Worm (Caenorhabditis elegans) whole organism, L1 larva: ENCODE results near the gene msrp-4.

Experiments
- alr-1 ChIP-seq: fragments of 200-800 bp; sonication (Bioruptor generic); optimal IDR thresholded peaks from 2 replicates; lab custom pipeline; 2018; ENCODE audit warnings: borderline replicate concordance, mild to moderate bottlenecking, missing genetic modification characterization, missing compliant biosample characterization
- ceh-63 ChIP-seq: fragments of 200-800 bp; sonication (Bioruptor generic); optimal IDR thresholded peaks from 2 replicates; lab custom pipeline; 2018; ENCODE audit warnings: mild to moderate bottlenecking, missing genetic modification characterization, missing compliant biosample characterization
- ceh-88 ChIP-seq: fragments of 200-800 bp; sonication (Bioruptor generic); IDR thresholded peaks from 2 replicates; pipeline ENCODE4 v1.3.6; 2022; ENCODE audit warnings: missing genetic modification characterization, missing compliant biosample characterization
- efl-3 ChIP-seq: fragments of 200-800 bp; sonication (Bioruptor generic); optimal IDR thresholded peaks from 2 replicates; lab custom pipeline; 2018; ENCODE audit warnings: mild to moderate bottlenecking, missing genetic modification characterization, missing compliant biosample characterization
- ets-5 ChIP-seq: fragments of 200-800 bp; sonication (Bioruptor generic); IDR thresholded peaks from 2 replicates; pipeline ENCODE4 v1.3.6; 2022; ENCODE audit warnings: missing genetic modification characterization, missing compliant biosample characterization
- fkh-10 ChIP-seq: sonication (generic microtip); optimal IDR thresholded peaks from 2 replicates; lab custom pipeline; 2017; ENCODE audit warnings: missing biosample characterization, missing genetic modification reagents, missing genetic modification characterization
- fkh-4 ChIP-seq: sonication (generic microtip); optimal IDR thresholded peaks from 2 replicates; lab custom pipeline; 2016; ENCODE audit warnings: missing compliant biosample characterization, missing genetic modification characterization, borderline replicate concordance
- fkh-8 ChIP-seq: sonication (generic microtip); optimal IDR thresholded peaks from 2 replicates; lab custom pipeline; 2016; ENCODE audit warnings: mild to moderate bottlenecking, missing genetic modification characterization, missing compliant biosample characterization
- fos-1 ChIP-seq: fragments of 150-350 bp; optimal IDR thresholded peaks from 2 replicates; lab custom pipeline; 2014; ENCODE audit warnings: missing biosample characterization, missing genetic modification characterization
- hlh-4 ChIP-seq: sonication (generic microtip); optimal IDR thresholded peaks from 2 replicates; lab custom pipeline; 2016; ENCODE audit warnings: mild to moderate bottlenecking, missing genetic modification characterization, missing compliant biosample characterization
- hpl-2 ChIP-seq: fragments of 150-350 bp; optimal IDR thresholded peaks from 2 replicates; lab custom pipeline; 2014; ENCODE audit warnings: missing biosample characterization, missing genetic modification reagents, missing genetic modification characterization
- lin-15B ChIP-seq: fragments of 150-350 bp; sonication (generic microtip); optimal IDR thresholded peaks from 3 replicates; lab custom pipeline; 2014; ENCODE audit warnings: missing biosample characterization, missing genetic modification characterization
- mdl-1 ChIP-seq, 2 experiments: fragments of 150-350 bp; optimal IDR thresholded peaks; 2 replicates each; lab custom pipeline; 2014 to 2017; ENCODE audit warnings: missing biosample characterization in 2 of 2, missing genetic modification characterization in 2 of 2, inconsistent platforms in 1 of 2
- mef-2 ChIP-seq: fragments of 150-350 bp; optimal IDR thresholded peaks from 2 replicates; lab custom pipeline; 2014; ENCODE audit warnings: missing biosample characterization, missing genetic modification characterization
- nhr-76 ChIP-seq: sonication (generic microtip); optimal IDR thresholded peaks from 2 replicates; lab custom pipeline; 2017; ENCODE audit warnings: missing biosample characterization, missing genetic modification characterization
- nhr-85 ChIP-seq: sonication (generic microtip); peaks from one replicate; lab custom pipeline; 2016; ENCODE audit warnings: missing genetic modification characterization, inconsistent platforms, missing compliant biosample characterization
- skn-1 ChIP-seq: fragments of 150-350 bp; optimal IDR thresholded peaks from 2 replicates; lab custom pipeline; 2014; ENCODE audit warnings: missing biosample characterization, missing genetic modification characterization
- xbp-1 ChIP-seq: sonication (generic microtip); optimal IDR thresholded peaks from 2 replicates; lab custom pipeline; 2016; ENCODE audit warnings: missing genetic modification characterization, missing compliant biosample characterization

Gene msrp-4

DNA sequence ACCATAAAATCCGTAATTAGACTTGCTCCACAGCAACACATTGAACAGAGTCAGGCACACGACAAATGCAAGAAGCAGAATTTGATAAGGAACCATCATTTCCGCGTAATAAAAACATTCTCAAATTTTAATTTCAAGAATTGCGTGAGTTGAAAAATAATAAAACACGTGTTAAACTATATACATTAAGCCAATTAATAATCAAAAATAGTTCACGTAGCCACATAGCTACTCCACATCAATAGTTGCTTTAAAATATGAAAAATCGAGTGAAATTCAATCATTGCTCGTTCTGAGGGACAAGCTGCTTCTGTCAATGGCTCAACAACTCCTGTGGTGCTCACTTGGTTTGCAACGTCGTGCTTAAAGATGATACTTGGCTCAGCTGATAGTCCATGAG is 39.7 kb downstream of the msrp-4 start, which contains the start of gene Y39F10A.3:
Gene Y39F10A.3 (minus strand): TSS at position 101 of the 400 bp plus-strand sequence.
- TF ChIP-seq alr-1 (tag; lab: Kevin White, UChicago) (no peak), nhr-85 (tag; lab: Kevin White, UChicago) (no peak), hpl-2 (GFP tag; lab: Kevin White, UChicago) (no peak), hlh-4 (tag; lab: Kevin White, UChicago) (no peak), nhr-76 (tag; lab: Kevin White, UChicago) (no peak), fos-1 (tag; lab: Kevin White, UChicago) (no peak), xbp-1 (tag; lab: Kevin White, UChicago) (no peak), mef-2 (tag; lab: Kevin White, UChicago) (no peak)

DNA sequence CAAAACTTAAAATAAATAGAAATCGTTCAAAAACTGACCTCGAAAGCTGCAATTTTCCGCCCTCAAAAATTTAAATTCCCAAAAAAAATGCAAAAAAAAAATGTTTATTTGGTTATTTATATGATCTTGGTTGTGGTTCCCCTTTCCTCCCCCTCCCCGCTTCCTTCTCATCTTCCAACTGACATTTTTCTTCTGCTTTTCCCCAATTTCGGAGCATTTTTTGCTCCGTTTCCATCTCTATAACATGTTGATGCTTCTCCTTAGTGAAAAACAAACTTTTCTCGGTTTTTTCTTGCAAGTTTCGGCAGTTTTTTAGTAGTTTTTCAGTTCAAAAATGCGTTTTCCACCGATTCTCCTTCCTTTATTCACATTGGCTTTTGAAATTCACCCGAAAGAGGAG is 47.6 kb downstream of the msrp-4 start, which contains the start of gene Y39F10A.1:
Gene Y39F10A.1 (plus strand): TSS at position 301 of the 400 bp plus-strand sequence.
- TF ChIP-seq ets-5 (GFP tag; lab: Robert Waterston, UW) = no peak
- no peak for TF ChIP-seq fkh-8
- no peak for TF ChIP-seq fkh-4 (tag; lab: Kevin White, UChicago)
- TF ChIP-seq mdl-1 (tag; optimal IDR thresholded peaks at IDR 0.05; lab: Kevin White, UChicago) = no peak
- TF ChIP-seq skn-1 = no peak
- TF ChIP-seq efl-3 (GFP tag; lab: Kevin White, UChicago) = no peak
- TF ChIP-seq hlh-4 (tag; lab: Kevin White, UChicago) = no peak
- TF ChIP-seq ceh-88 (GFP tag; lab: Robert Waterston, UW) = no peak

DNA sequence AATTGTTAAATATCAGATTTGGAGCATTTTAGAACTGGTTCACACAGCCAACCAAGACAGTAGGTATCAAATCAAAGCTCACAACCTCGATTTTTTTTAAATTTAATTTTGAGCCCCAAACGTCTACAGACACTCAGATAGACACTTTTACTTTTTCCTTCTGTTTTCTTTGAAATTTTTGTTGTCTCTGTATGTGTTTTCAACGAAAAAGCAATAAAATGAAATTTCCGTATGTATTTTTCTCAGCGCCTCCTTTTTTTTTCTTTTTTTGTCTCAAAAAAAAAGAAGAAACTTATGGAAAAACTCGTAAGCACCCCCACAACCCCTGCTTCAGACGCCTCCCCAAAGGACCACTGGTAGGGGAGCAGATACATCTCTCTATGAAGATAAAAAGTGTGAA is 48.8 kb downstream of the msrp-4 start:
- TF ChIP-seq ceh-63 (GFP tag; lab: Kevin White, UChicago) = no peak
- peak; percentile 34 for TF ChIP-seq fkh-10
- TF ChIP-seq lin-15B (tag; lab: Kevin White, UChicago) = no peak
